Worm (Caenorhabditis elegans) whole organism, early embryonic: ENCODE measurements around the gene col-144.

Experiments
- B0310.2 ChIP-seq: sonication (generic microtip); optimal IDR thresholded peaks from 2 replicates; lab custom pipeline; 2016; ENCODE audit warnings: mild to moderate bottlenecking, missing genetic modification characterization, missing compliant biosample characterization
- F13C5.2 ChIP-seq: sonication (generic microtip); optimal IDR thresholded peaks from 2 replicates; lab custom pipeline; 2017; ENCODE audit warnings: mild to moderate bottlenecking, missing genetic modification characterization, inconsistent platforms, missing compliant biosample characterization
- aly-1 ChIP-seq: sonication (generic microtip); optimal IDR thresholded peaks from 2 replicates; lab custom pipeline; 2016; ENCODE audit warnings: missing genetic modification characterization, missing compliant biosample characterization
- ama-1 ChIP-seq: fragments of 150-350 bp; optimal IDR thresholded peaks from 2 replicates; lab custom pipeline; 2014
- ceh-13 ChIP-seq: fragments of 200-800 bp; sonication (Bioruptor generic); optimal IDR thresholded peaks from 2 replicates; lab custom pipeline; 2018; ENCODE audit warnings: mild to moderate bottlenecking, missing genetic modification characterization, missing compliant biosample characterization
- ceh-36 ChIP-seq: sonication (generic microtip); optimal IDR thresholded peaks from 2 replicates; lab custom pipeline; 2016; ENCODE audit warnings: missing genetic modification characterization, inconsistent platforms, missing compliant biosample characterization
- ets-7 ChIP-seq: sonication (generic microtip); optimal IDR thresholded peaks from 2 replicates; lab custom pipeline; 2016; ENCODE audit warnings: missing genotype, missing genetic modification characterization, missing compliant biosample characterization
- flt-1 ChIP-seq: fragments of 200-800 bp; sonication (Bioruptor generic); IDR thresholded peaks from 2 replicates; pipeline ENCODE4 v1.3.6; 2022; ENCODE audit warnings: missing genetic modification characterization, missing compliant biosample characterization
- hmbx-1 ChIP-seq: sonication (generic microtip); optimal IDR thresholded peaks from 2 replicates; lab custom pipeline; 2016; ENCODE audit warnings: mild to moderate bottlenecking, missing genetic modification characterization, missing compliant biosample characterization
- hmg-4 ChIP-seq: fragments of 200-800 bp; sonication (Bioruptor generic); optimal IDR thresholded peaks from 2 replicates; lab custom pipeline; 2018; ENCODE audit warnings: mild to moderate bottlenecking, missing genetic modification characterization, missing compliant biosample characterization
- hnd-1 ChIP-seq: sonication (generic microtip); optimal IDR thresholded peaks from 2 replicates; lab custom pipeline; 2016; ENCODE audit warnings: missing genetic modification characterization, missing compliant biosample characterization
- pes-1 ChIP-seq: fragments of 200-800 bp; sonication (Bioruptor generic); IDR thresholded peaks from 2 replicates; pipeline ENCODE4 v1.3.6; 2022; ENCODE audit warnings: missing genetic modification reagents, missing genetic modification characterization, missing compliant biosample characterization
- scrt-1 ChIP-seq: fragments of 200-800 bp; sonication (Bioruptor generic); IDR thresholded peaks from 2 replicates; pipeline ENCODE4 v1.3.6; 2022; ENCODE audit warnings: missing genetic modification characterization, missing compliant biosample characterization
- sea-1 ChIP-seq: fragments of 200-800 bp; sonication (Bioruptor generic); conservative IDR thresholded peaks from 2 replicates; pipeline ENCODE4 v1.3.6; 2022; ENCODE audit warnings: missing genetic modification characterization, missing compliant biosample characterization
- tbx-11 ChIP-seq: fragments of 200-800 bp; sonication (Bioruptor generic); IDR thresholded peaks from 2 replicates; pipeline ENCODE4 v1.3.6; 2022; ENCODE audit warnings: missing genetic modification characterization, missing compliant biosample characterization
- tbx-37 ChIP-seq: fragments of 200-800 bp; sonication (Bioruptor generic); conservative IDR thresholded peaks from 2 replicates; pipeline ENCODE4 v1.3.6; 2022; ENCODE audit warnings: missing genetic modification reagents, missing genetic modification characterization, missing compliant biosample characterization
- tra-4 ChIP-seq: sonication (generic microtip); optimal IDR thresholded peaks from 2 replicates; lab custom pipeline; 2017; ENCODE audit warnings: missing genetic modification characterization, missing compliant biosample characterization

Gene col-144

ce11 chrV:9155616-9156015 is 4.8 kb downstream of the col-144 start:
- TF ChIP-seq sea-1 (GFP tag; lab: Robert Waterston, UW) (no peak), hmbx-1 (tag; lab: Kevin White, UChicago) (no peak), F13C5.2 (no peak), ama-1 (lab: Kevin White, UChicago) (no peak), flt-1 (GFP tag; lab: Robert Waterston, UW) (no peak), tbx-37 (no peak), pes-1 (GFP tag; lab: Robert Waterston, UW) (no peak), ets-7 (tag; lab: Kevin White, UChicago) (no peak), B0310.2 (no peak), ceh-36 (no peak), tbx-11 (GFP tag; lab: Robert Waterston, UW) (no peak), scrt-1 (GFP tag; lab: Robert Waterston, UW) (no peak), aly-1 (tag; lab: Kevin White, UChicago) (no peak), hmg-4 (no peak), tra-4 (tag; lab: Kevin White, UChicago) (no peak), ceh-13 (GFP tag; lab: Kevin White, UChicago) (no peak), hnd-1 (no peak)

- TF ChIP-seq flt-1 (GFP tag; lab: Robert Waterston, UW) (no peak), scrt-1 (GFP tag; lab: Robert Waterston, UW) (no peak), tra-4 (tag; lab: Kevin White, UChicago) (no peak), tbx-11 (GFP tag; lab: Robert Waterston, UW) (no peak), B0310.2 (no peak), ceh-36 (no peak), aly-1 (tag; lab: Kevin White, UChicago) (no peak), tbx-37 (no peak), F13C5.2 (no peak), hmg-4 (no peak), ama-1 (lab: Kevin White, UChicago) (no peak), hnd-1 (no peak), ceh-13 (GFP tag; lab: Kevin White, UChicago) (no peak), hmbx-1 (tag; lab: Kevin White, UChicago) (no peak), ets-7 (tag; lab: Kevin White, UChicago) (no peak), pes-1 (GFP tag; lab: Robert Waterston, UW) (no peak), sea-1 (GFP tag; lab: Robert Waterston, UW) (no peak)
Measured at ce11 chrV:9154772-9155171, 5.7 kb downstream of the col-144 start, which contains the start of gene B0222.5. Gene B0222.5, minus strand, starts transcription at chrV:9154872.

ce11 chrV:9152339-9152738 is 8.1 kb downstream of the col-144 start:
- TF ChIP-seq scrt-1 (GFP tag; lab: Robert Waterston, UW) (no peak), flt-1 (GFP tag; lab: Robert Waterston, UW) (no peak), sea-1 (GFP tag; lab: Robert Waterston, UW) (no peak), hnd-1 (no peak), hmbx-1 (tag; lab: Kevin White, UChicago) (no peak), F13C5.2 (no peak), tbx-11 (GFP tag; lab: Robert Waterston, UW) (no peak), tbx-37 (no peak), hmg-4 (no peak), ceh-13 (GFP tag; lab: Kevin White, UChicago) (no peak), aly-1 (tag; lab: Kevin White, UChicago) (no peak), ets-7 (tag; lab: Kevin White, UChicago) (no peak), tra-4 (tag; lab: Kevin White, UChicago) (no peak), ama-1 (lab: Kevin White, UChicago) (no peak)

DNA sequence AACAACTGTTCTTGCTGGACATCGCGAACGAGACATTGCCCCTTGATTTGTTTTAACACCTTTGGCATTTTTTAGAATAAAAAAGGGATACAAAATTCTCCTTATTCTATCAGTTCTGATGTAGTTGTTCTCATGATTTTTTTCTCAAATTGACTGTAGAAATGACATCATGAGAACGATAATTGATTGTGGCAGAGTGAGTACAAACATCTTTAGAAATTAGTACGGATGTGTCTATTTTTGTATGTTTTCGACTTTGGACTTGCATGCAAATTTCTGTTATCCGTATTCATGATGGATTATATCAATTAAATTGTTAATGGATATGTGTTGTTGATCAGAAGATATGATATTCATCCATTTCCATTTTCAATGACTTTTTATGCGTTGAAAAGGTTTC is 12.3 kb downstream of the col-144 start:
- TF ChIP-seq tbx-11 (GFP tag; lab: Robert Waterston, UW) (no peak), hmg-4 (no peak), tbx-37 (no peak), sea-1 (GFP tag; lab: Robert Waterston, UW) (no peak), scrt-1 (GFP tag; lab: Robert Waterston, UW) (no peak), flt-1 (GFP tag; lab: Robert Waterston, UW) (no peak), F13C5.2 (no peak), hnd-1 (no peak), ceh-13 (GFP tag; lab: Kevin White, UChicago) (no peak), ceh-36 (no peak), aly-1 (tag; lab: Kevin White, UChicago) (no peak), ets-7 (tag; lab: Kevin White, UChicago) (no peak), pes-1 (GFP tag; lab: Robert Waterston, UW) (no peak), ama-1 (lab: Kevin White, UChicago) (no peak), tra-4 (tag; lab: Kevin White, UChicago) (no peak), B0310.2 (no peak), hmbx-1 (tag; lab: Kevin White, UChicago) (no peak)

DNA sequence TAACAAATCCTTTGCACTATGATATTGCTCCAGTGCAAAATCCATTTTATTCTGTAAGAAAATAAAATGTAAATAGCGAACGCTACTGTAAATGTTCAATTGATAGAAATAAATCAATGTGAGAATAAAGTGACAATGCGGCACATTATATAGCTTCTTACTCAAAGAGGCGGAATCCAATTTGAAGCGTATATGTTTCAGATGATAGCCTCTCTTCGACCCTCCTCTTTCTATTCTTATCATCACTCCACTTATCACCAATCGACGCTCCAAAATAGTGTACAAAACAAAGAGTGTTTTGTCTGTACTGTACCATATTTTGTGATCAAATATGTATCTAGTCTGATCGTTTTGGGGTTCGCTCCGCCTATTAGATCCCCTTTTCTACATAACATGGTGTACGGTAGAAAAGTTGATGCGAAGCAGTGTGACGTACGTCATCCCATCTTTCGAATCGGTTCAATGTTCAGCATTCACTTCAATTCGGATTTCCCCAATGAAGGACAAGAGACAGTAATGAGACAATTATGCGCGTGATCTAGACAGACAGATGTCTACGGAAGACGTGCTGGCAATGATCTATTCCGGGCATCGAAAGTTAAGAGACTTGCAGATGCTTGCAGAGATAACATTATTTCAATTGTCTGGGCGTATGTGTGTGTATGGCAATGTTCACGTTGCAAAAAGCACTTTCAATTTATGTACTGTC is 13.4 kb downstream of the col-144 start, which contains the start of gene spl-2:
Gene spl-2, minus strand, starts transcription at position 51 of the 709 bp plus-strand sequence.
- TF ChIP-seq ceh-13 (GFP tag; lab: Kevin White, UChicago) (no peak), ama-1 (lab: Kevin White, UChicago) (no peak), ceh-36 (no peak), F13C5.2 (no peak), ets-7 (tag; lab: Kevin White, UChicago) (no peak), B0310.2 (no peak), flt-1 (GFP tag; lab: Robert Waterston, UW) (no peak), hnd-1 (no peak), tbx-11 (GFP tag; lab: Robert Waterston, UW) (no peak), sea-1 (GFP tag; lab: Robert Waterston, UW) (no peak), hmbx-1 (tag; lab: Kevin White, UChicago) (no peak), aly-1 (tag; lab: Kevin White, UChicago) (no peak), pes-1 (GFP tag; lab: Robert Waterston, UW) (no peak), tbx-37 (no peak)

DNA sequence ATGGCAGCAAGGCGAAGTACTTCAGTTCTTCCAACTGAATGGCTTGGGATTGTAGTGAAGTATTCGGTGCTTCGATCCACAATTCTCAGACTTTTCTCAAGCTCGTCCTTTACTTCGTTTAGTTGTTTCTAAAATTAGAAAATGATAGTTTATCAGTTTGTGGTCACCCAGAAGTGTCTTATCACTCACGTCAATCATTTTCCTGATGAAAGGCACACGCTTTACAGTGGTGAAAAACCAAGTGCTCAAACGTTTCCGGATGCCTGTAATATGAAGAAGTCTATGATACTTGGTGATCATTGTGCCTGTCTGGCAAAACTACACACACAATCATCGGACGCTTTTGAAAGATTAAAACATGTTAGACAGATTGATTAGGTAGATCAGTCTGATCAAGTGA is 14.2 kb downstream of the col-144 start:
- TF ChIP-seq pes-1 (GFP tag; lab: Robert Waterston, UW) (no peak), B0310.2 (no peak), F13C5.2 (no peak), sea-1 (GFP tag; lab: Robert Waterston, UW) (no peak), flt-1 (GFP tag; lab: Robert Waterston, UW) (no peak), tbx-37 (no peak), hmg-4 (no peak), ama-1 (lab: Kevin White, UChicago) (no peak), tbx-11 (GFP tag; lab: Robert Waterston, UW) (no peak), ets-7 (tag; lab: Kevin White, UChicago) (no peak), hnd-1 (no peak), aly-1 (tag; lab: Kevin White, UChicago) (no peak), ceh-36 (no peak), hmbx-1 (tag; lab: Kevin White, UChicago) (no peak), tra-4 (tag; lab: Kevin White, UChicago) (no peak)
